Worm (Caenorhabditis elegans) whole organism, L3 larva: ENCODE measurements around the gene Y22D7AR.3.

Experiments
- R02D3.7 ChIP-seq: fragments of 150-350 bp; optimal IDR thresholded peaks from 2 replicates; lab custom pipeline; 2014; ENCODE audit warnings: missing biosample characterization, missing genetic modification characterization
- ZK546.5 ChIP-seq: sonication (generic microtip); optimal IDR thresholded peaks from 2 replicates; lab custom pipeline; 2017; ENCODE audit warnings: missing biosample characterization, missing genetic modification characterization
- aly-2 ChIP-seq: fragments of 150-350 bp; optimal IDR thresholded peaks from 2 replicates; lab custom pipeline; 2014; ENCODE audit warnings: missing biosample characterization, missing genetic modification characterization
- ama-1 ChIP-seq: fragments of 150-350 bp; optimal IDR thresholded peaks from 2 replicates; lab custom pipeline; 2018
- ceh-16 ChIP-seq: sonication (generic microtip); optimal IDR thresholded peaks from 2 replicates; lab custom pipeline; 2017; ENCODE audit warnings: missing biosample characterization, missing genetic modification characterization
- ceh-28 ChIP-seq: fragments of 150-350 bp; optimal IDR thresholded peaks from 2 replicates; lab custom pipeline; 2014; ENCODE audit warnings: missing biosample characterization, missing genetic modification reagents, missing genetic modification characterization
- ceh-82 ChIP-seq: fragments of 150-350 bp; optimal IDR thresholded peaks from 2 replicates; lab custom pipeline; 2014; ENCODE audit warnings: missing biosample characterization, missing genetic modification characterization
- ceh-9 ChIP-seq: sonication (generic microtip); optimal IDR thresholded peaks from 2 replicates; lab custom pipeline; 2018; ENCODE audit warnings: missing biosample characterization, missing genetic modification characterization
- daf-12 ChIP-seq: fragments of 150-350 bp; optimal IDR thresholded peaks from 2 replicates; lab custom pipeline; 2014; ENCODE audit warnings: missing biosample characterization, missing genetic modification reagents, missing genetic modification characterization
- egl-27 ChIP-seq: sonication (generic microtip); optimal IDR thresholded peaks from 4 replicates; lab custom pipeline; 2017; ENCODE audit warnings: missing biosample characterization, missing genetic modification reagents, missing genetic modification characterization
- egl-5 ChIP-seq: fragments of 150-350 bp; optimal IDR thresholded peaks from 2 replicates; lab custom pipeline; 2017; ENCODE audit warnings: missing biosample characterization, missing genetic modification reagents, missing genetic modification characterization, inconsistent platforms
- elt-1 ChIP-seq: fragments of 150-350 bp; optimal IDR thresholded peaks from 2 replicates; lab custom pipeline; 2014; ENCODE audit warnings: missing biosample characterization, missing genetic modification characterization
- elt-2 ChIP-seq: sonication (generic microtip); optimal IDR thresholded peaks from 2 replicates; lab custom pipeline; 2016; ENCODE audit warnings: missing genetic modification reagents, mild to moderate bottlenecking, missing genetic modification characterization, missing compliant biosample characterization
- elt-3 ChIP-seq, 3 experiments: fragments of 150-350 bp in 1 of 3; sonication (generic microtip) in 2 of 3; optimal IDR thresholded peaks; 2 replicates in 2 of 3; 4 replicates in 1 of 3; lab custom pipeline; 2014 to 2017; ENCODE audit warnings: missing biosample characterization in 3 of 3, missing genetic modification characterization in 3 of 3
- eor-1 ChIP-seq, 2 experiments: fragments of 150-350 bp; optimal IDR thresholded peaks; 2 replicates each; lab custom pipeline; 2014 to 2018; ENCODE audit warnings: missing biosample characterization in 2 of 2, missing genetic modification characterization in 2 of 2
- fkh-10 ChIP-seq: sonication (generic microtip); optimal IDR thresholded peaks from 2 replicates; lab custom pipeline; 2017; ENCODE audit warnings: missing biosample characterization, missing genetic modification reagents, missing genetic modification characterization
- fkh-2 ChIP-seq: fragments of 150-350 bp; optimal IDR thresholded peaks from 2 replicates; lab custom pipeline; 2014; ENCODE audit warnings: missing biosample characterization, missing genetic modification reagents, missing genetic modification characterization
- hmg-11 ChIP-seq: sonication (generic microtip); optimal IDR thresholded peaks from 2 replicates; lab custom pipeline; 2016; ENCODE audit warnings: missing genetic modification characterization, missing compliant biosample characterization
- jun-1 ChIP-seq: fragments of 150-350 bp; optimal IDR thresholded peaks from 2 replicates; lab custom pipeline; 2014; ENCODE audit warnings: missing biosample characterization, missing genetic modification reagents, missing genetic modification characterization
- lin-15B ChIP-seq: fragments of 150-350 bp; optimal IDR thresholded peaks from 2 replicates; lab custom pipeline; 2014; ENCODE audit warnings: missing biosample characterization, missing genetic modification characterization
- lin-39 ChIP-seq: fragments of 150-350 bp; optimal IDR thresholded peaks from 2 replicates; lab custom pipeline; 2018; ENCODE audit warnings: missing biosample characterization, missing genetic modification reagents, missing genetic modification characterization
- mdl-1 ChIP-seq: fragments of 150-350 bp; optimal IDR thresholded peaks from 2 replicates; lab custom pipeline; 2014; ENCODE audit warnings: missing biosample characterization, missing genetic modification characterization
- mml-1 ChIP-seq: fragments of 150-350 bp; sonication (generic microtip); optimal IDR thresholded peaks from 3 replicates; lab custom pipeline; 2014; ENCODE audit warnings: missing biosample characterization, missing genetic modification characterization
- nfya-1 ChIP-seq: sonication (generic microtip); optimal IDR thresholded peaks from 2 replicates; lab custom pipeline; 2017; ENCODE audit warnings: missing genetic modification characterization, mild to moderate bottlenecking, missing compliant biosample characterization, antibody characterized with exemption, moderate library complexity; ENCODE audit not compliant: insufficient read depth
- nhr-12 ChIP-seq: fragments of 150-350 bp; optimal IDR thresholded peaks from 2 replicates; lab custom pipeline; 2014; ENCODE audit warnings: missing biosample characterization, missing genetic modification characterization
- nhr-23 ChIP-seq: fragments of 150-350 bp; optimal IDR thresholded peaks from 2 replicates; lab custom pipeline; 2014; ENCODE audit warnings: missing biosample characterization, missing genetic modification reagents, missing genetic modification characterization
- nhr-237 ChIP-seq: fragments of 150-350 bp; optimal IDR thresholded peaks from 2 replicates; lab custom pipeline; 2014; ENCODE audit warnings: missing biosample characterization, missing genetic modification characterization
- nhr-28 ChIP-seq: fragments of 150-350 bp; optimal IDR thresholded peaks from 2 replicates; lab custom pipeline; 2014; ENCODE audit warnings: missing biosample characterization, missing genetic modification characterization
- nhr-43 ChIP-seq: sonication (generic microtip); optimal IDR thresholded peaks from 2 replicates; lab custom pipeline; 2016; ENCODE audit warnings: mild to moderate bottlenecking, missing genetic modification characterization, missing compliant biosample characterization; ENCODE audit not compliant: poor library complexity, severe bottlenecking
- nhr-77 ChIP-seq: fragments of 150-350 bp; optimal IDR thresholded peaks from 2 replicates; lab custom pipeline; 2014; ENCODE audit warnings: missing biosample characterization, missing genetic modification characterization
- pha-4 ChIP-seq: fragments of 150-350 bp; optimal IDR thresholded peaks from 2 replicates; lab custom pipeline; 2014; ENCODE audit warnings: missing biosample characterization, missing genetic modification reagents, missing genetic modification characterization
- skn-1 ChIP-seq: fragments of 150-350 bp; optimal IDR thresholded peaks from 2 replicates; lab custom pipeline; 2014; ENCODE audit warnings: missing biosample characterization, missing genetic modification characterization
- snpc-4 ChIP-seq: fragments of 150-350 bp; optimal IDR thresholded peaks from 2 replicates; lab custom pipeline; 2014; ENCODE audit warnings: missing biosample characterization, missing genetic modification characterization
- tbx-2 ChIP-seq: sonication (generic microtip); optimal IDR thresholded peaks from 2 replicates; lab custom pipeline; 2016; ENCODE audit warnings: mild to moderate bottlenecking, missing genetic modification characterization, missing compliant biosample characterization
- unc-39 ChIP-seq: sonication (generic microtip); optimal IDR thresholded peaks from 4 replicates; lab custom pipeline; 2017; ENCODE audit warnings: missing biosample characterization, missing genetic modification characterization
- unc-62 ChIP-seq: fragments of 150-350 bp; sonication (generic microtip); optimal IDR thresholded peaks from 4 replicates; lab custom pipeline; 2014; ENCODE audit warnings: missing biosample characterization, missing genetic modification reagents, missing genetic modification characterization
- zag-1 ChIP-seq: fragments of 150-350 bp; optimal IDR thresholded peaks from 2 replicates; lab custom pipeline; 2014; ENCODE audit warnings: missing biosample characterization, missing genetic modification characterization
- ztf-11 ChIP-seq: fragments of 150-350 bp; optimal IDR thresholded peaks from 2 replicates; lab custom pipeline; 2014; ENCODE audit warnings: missing biosample characterization, missing genetic modification characterization
- ztf-4 ChIP-seq: fragments of 150-350 bp; optimal IDR thresholded peaks from 2 replicates; lab custom pipeline; 2014; ENCODE audit warnings: missing biosample characterization, missing genetic modification characterization

The Y22D7AR.3 gene

DNA sequence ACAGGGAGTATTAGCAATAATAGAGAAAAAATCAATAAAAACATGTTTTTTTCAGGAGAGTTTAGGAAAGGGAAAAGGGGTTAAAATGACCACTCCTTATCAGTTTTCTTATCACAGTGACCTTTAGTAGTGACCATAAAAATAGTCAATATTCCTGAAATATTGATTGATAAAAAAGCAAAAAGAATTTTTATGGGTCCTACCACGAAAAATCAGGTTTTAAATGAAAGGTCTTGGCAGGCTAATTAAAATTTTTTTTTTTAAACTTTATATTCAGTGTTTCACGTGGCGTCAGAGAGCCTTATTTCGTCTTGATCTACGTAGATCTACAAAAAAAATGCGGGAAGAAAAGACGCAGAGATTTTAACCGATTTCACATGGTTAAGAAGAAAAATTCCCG is 8.3 kb downstream of the Y22D7AR.3 start, which contains the start of gene cht-4:
TSS of gene cht-4 (minus strand) at position 101 of the 400 bp plus-strand sequence.
- TF ChIP-seq egl-27 (no peak), pha-4 (tag; lab: Kevin White, UChicago) (no peak), ceh-82 (tag; lab: Kevin White, UChicago) (no peak), nhr-23 (no peak), nhr-77 (tag; lab: Kevin White, UChicago) (no peak), unc-39 (tag; lab: Kevin White, UChicago) (no peak), aly-2 (no peak), nhr-28 (tag; lab: Kevin White, UChicago) (no peak), skn-1 (no peak), nhr-12 (tag; lab: Kevin White, UChicago) (no peak), ztf-11 (tag; lab: Kevin White, UChicago) (no peak), nfya-1 (no peak), mml-1 (no peak), hmg-11 (tag; lab: Kevin White, UChicago) (no peak), ceh-28 (tag; lab: Kevin White, UChicago) (no peak), mdl-1 (no peak), snpc-4 (tag; lab: Kevin White, UChicago) (no peak)

- TF ChIP-seq nhr-237 (tag; lab: Kevin White, UChicago) = no peak
- no peak for TF ChIP-seq lin-39 (tag; lab: Kevin White, UChicago)
- TF ChIP-seq jun-1 (tag; lab: Kevin White, UChicago) = no peak
- TF ChIP-seq daf-12 = no peak
- TF ChIP-seq pha-4 (tag; lab: Kevin White, UChicago) = no peak
- no peak for TF ChIP-seq tbx-2 (tag; lab: Kevin White, UChicago)
- TF ChIP-seq ceh-9 = no peak
- TF ChIP-seq hmg-11 (tag; lab: Kevin White, UChicago) = no peak
- TF ChIP-seq ZK546.5 (tag; lab: Kevin White, UChicago) = no peak
- TF ChIP-seq ztf-11 (tag; lab: Kevin White, UChicago) = no peak
- TF ChIP-seq egl-27 = no peak
- no peak for TF ChIP-seq ztf-4 (tag; lab: Kevin White, UChicago)
- no peak for TF ChIP-seq elt-3 (tag; optimal IDR thresholded peaks at IDR 0.05; lab: Kevin White, UChicago)
- no peak for TF ChIP-seq aly-2
Measured at ce11 chrIII:1652925-1653324, 12.7 kb downstream of the Y22D7AR.3 start.

ce11 chrIII:1652181-1652580 is 13.5 kb downstream of the Y22D7AR.3 start, which contains the start of gene Y22D7AL.1:
Gene Y22D7AL.1, plus strand, starts transcription at chrIII:1652481.
- TF ChIP-seq elt-1 = no peak
- no peak for TF ChIP-seq ZK546.5 (tag; lab: Kevin White, UChicago)
- TF ChIP-seq fkh-10 = no peak
- no peak for TF ChIP-seq ceh-28 (tag; lab: Kevin White, UChicago)
- TF ChIP-seq fkh-2 = no peak
- TF ChIP-seq nhr-43 (tag; lab: Kevin White, UChicago) = no peak
- TF ChIP-seq tbx-2 (tag; lab: Kevin White, UChicago) = no peak
- TF ChIP-seq snpc-4 (tag; lab: Kevin White, UChicago) = no peak
- no peak for TF ChIP-seq nfya-1
- TF ChIP-seq unc-62 = no peak
- no peak for TF ChIP-seq zag-1 (tag; lab: Kevin White, UChicago)
- TF ChIP-seq ceh-16 (tag; lab: Kevin White, UChicago) = no peak
- no peak for TF ChIP-seq skn-1
- no peak for TF ChIP-seq ceh-9
- no peak for TF ChIP-seq jun-1 (tag; lab: Kevin White, UChicago)
- no peak for TF ChIP-seq R02D3.7 (tag; lab: Kevin White, UChicago)
- TF ChIP-seq egl-5 (tag; lab: Kevin White, UChicago) = no peak
- no peak for TF ChIP-seq aly-2

ce11 chrIII:1641163-1641562 is 24.5 kb downstream of the Y22D7AR.3 start, which contains the start of gene Y22D7AL.3:
Gene Y22D7AL.3, plus strand, starts transcription at chrIII:1641463.
- TF ChIP-seq egl-5 (tag; lab: Kevin White, UChicago) (no peak), nhr-23 (no peak), ceh-9 (no peak), elt-2 (no peak), ceh-16 (tag; lab: Kevin White, UChicago) (no peak), ama-1 (lab: Kevin White, UChicago) (no peak), fkh-2 (no peak), fkh-10 (no peak), daf-12 (no peak), lin-39 (tag; lab: Kevin White, UChicago) (no peak), lin-15B (tag; lab: Kevin White, UChicago) (no peak), eor-1 (tag; optimal IDR thresholded peaks at IDR 0.05; lab: Kevin White, UChicago) (no peak)
- TF ChIP-seq, all 47 proteins: peak for 0
